Worm (Caenorhabditis elegans): ENCODE measurements around the gene T08G5.3.

ce11 chrV:14063980-14064379 is 36.7 kb upstream of the T08G5.3 start:
- TF ChIP-seq unc-86 (tag; optimal IDR thresholded peaks at IDR 0.05) (no peak), sox-4 (tag; optimal IDR thresholded peaks at IDR 0.05) (no peak), F13H6.1 (tag; optimal IDR thresholded peaks at IDR 0.05) (no peak), ama-1 (optimal IDR thresholded peaks at IDR 0.05) (no peak), fkh-10 (GFP tag; optimal IDR thresholded peaks at IDR 0.05) (no peak)
